Worm (Caenorhabditis elegans): ENCODE data around the gene cav-1.
"Not testable (repeated sequence)": the region's sequence is repeated elsewhere in the genome, so short reads cannot be mapped to it uniquely, and the experiment has no call there.

The cav-1 gene

DNA sequence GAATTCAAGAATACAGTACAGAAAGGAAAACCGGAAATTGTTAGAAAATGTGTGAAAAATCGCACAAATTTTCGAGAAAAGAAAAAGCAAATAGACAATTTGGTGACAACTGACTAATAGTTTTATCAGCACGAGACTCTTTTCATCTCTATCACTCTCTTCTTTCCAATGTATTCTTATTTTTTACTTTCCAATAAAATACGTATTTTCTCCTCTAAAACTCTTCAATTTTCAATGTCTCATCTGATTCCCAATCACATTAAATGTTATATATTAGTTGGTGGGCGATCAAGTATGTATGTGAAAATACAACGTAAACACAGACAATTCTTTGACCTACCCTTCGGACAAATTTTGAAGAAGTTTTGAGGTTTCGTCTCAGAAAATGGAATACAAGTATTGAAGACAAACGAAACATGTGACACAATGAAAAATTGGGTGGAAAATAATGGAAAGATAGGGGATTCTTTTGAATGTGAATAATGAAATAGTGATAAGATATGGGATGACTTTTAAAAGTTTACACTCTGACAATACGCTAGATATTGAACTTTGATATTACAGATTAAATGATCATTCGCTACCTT, 35.0 kb upstream of the cav-1 start, which contains the start of gene cka-1:
Gene cka-1 (minus strand): TSS at position 418 of the 587 bp plus-strand sequence.
- TF ChIP-seq nfya-1 (tag; optimal IDR thresholded peaks at IDR 0.05; ENCODE audit: insufficient read depth) = peak; percentile 13
- TF ChIP-seq elt-2 (tag; optimal IDR thresholded peaks at IDR 0.05) = peak; percentile 65
- TF ChIP-seq sea-2 (GFP tag; optimal IDR thresholded peaks at IDR 0.05) = no peak
- no peak for TF ChIP-seq nhr-76 (tag; optimal IDR thresholded peaks at IDR 0.05)
- TF ChIP-seq pqm-1 (tag; optimal IDR thresholded peaks at IDR 0.05) = peak; percentile 56
- TF ChIP-seq daf-12 (tag; optimal IDR thresholded peaks at IDR 0.05) = no peak

DNA sequence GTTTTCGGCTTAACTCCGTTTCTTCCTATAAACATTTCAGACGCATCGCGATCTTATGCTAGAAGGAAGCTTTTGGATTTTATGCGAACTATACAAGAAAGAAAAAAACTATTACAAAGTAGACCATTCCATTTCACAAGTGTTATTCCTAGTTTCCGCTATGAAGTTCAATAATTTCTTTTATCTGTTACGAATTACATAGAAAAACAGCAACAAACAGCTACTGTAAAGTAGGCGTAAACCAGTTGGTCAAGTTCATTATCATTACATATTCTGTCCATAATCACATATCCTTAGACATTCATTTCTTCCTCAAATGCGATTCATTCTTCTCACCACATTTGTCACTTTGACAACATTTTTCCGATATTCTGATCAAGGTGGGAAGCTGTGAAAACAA, 34.1 kb upstream of the cav-1 start, which contains the start of gene C28D4.10:
Gene C28D4.10 (plus strand): TSS at position 301 of the 400 bp plus-strand sequence.
- no peak for TF ChIP-seq nfya-1 (tag; optimal IDR thresholded peaks at IDR 0.05; ENCODE audit: insufficient read depth)
- TF ChIP-seq ama-1 (optimal IDR thresholded peaks at IDR 0.05) = no peak
- no peak for TF ChIP-seq ztf-4 (tag; optimal IDR thresholded peaks at IDR 0.05)
- no peak for TF ChIP-seq nhr-67 (tag; optimal IDR thresholded peaks at IDR 0.05)
- TF ChIP-seq fkh-10 (GFP tag; optimal IDR thresholded peaks at IDR 0.05) = no peak
- TF ChIP-seq skn-1 (tag; optimal IDR thresholded peaks at IDR 0.05) = no peak
- TF ChIP-seq ceh-16 (tag; optimal IDR thresholded peaks at IDR 0.05) = no peak
- no peak for TF ChIP-seq mml-1 (tag; optimal IDR thresholded peaks at IDR 0.05)
- TF ChIP-seq nhr-77 (tag; optimal IDR thresholded peaks at IDR 0.05) = no peak
- TF ChIP-seq egl-27 (tag; optimal IDR thresholded peaks at IDR 0.05) = no peak

DNA sequence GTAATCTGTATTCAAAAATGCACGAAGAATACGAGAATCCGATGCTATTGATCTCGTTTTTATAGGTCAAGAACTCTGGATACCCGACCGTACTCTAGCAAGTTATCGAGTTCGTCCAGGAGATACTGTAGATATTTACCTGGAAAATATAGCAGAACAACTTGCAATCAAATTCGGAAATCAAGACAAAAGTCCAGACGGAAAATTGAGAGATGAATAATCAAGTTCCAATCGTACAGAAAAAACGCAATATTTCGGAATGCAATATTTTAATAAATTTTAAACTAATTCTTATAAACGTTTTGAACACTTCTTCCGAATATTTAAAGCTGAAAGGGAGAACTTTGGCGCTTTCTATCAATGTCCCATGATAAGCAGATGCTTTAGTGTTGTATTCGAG, 33.3 kb upstream of the cav-1 start:
- TF ChIP-seq hmg-11 (tag; optimal IDR thresholded peaks at IDR 0.05) = no peak

DNA sequence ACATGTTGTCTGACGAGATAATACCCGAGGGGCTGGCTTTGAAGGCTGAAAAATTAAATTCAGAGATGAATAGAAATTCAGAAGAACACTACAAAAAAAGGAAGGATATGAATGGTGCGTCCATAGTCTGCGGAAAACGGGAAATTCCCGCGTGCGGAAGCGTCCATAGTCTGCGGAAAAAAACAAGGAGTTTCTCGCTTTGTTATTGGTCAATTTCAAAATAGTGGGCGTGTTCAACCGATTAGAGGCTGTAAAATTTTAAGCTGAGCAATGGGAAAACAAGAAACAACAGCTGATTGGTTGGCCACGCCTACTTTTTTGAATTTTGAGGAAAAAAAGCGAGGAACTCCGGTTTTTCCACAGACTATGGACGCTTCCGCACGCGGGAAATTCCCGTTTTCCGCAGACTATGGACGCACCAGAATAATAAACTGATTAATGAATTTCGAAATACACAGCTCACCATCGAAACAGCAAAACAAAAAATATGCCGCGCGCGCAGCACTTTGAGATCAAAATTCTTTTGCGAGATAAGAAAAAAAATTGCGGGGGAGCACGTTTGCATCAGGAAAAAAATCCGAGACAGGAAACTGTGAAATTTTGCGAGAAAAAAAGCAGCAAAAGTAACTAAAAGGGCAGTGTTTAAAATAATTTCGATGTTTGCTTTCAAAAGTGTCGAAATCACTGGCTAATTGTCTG, 31.3 kb upstream of the cav-1 start, which contains the start of gene gln-6:
Gene gln-6 (minus strand): TSS at position 51 of the 699 bp plus-strand sequence.
- not testable (repeated sequence) for TF ChIP-seq zag-1, ztf-11, jun-1 (tag; optimal IDR thresholded peaks at IDR 0.05)

DNA sequence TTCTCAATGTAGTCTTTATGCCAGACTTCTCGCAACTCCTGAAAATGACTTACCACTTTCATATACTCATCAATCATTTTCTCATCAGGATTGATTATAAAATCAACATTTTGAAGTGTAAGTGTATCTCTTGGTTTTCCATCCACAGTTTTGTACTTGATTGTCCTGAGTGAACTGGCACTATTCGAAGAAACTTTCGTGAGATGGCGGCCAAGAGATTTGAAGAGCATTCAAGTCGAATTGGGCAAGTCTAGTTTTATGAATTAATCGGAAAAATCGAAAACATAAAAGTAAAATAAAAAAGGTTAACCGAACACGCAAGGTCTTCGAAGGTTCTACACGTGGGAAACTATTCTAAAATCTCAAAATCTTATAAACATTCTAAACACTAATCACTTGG, 29.4 kb upstream of the cav-1 start, which contains the start of gene C28D4.7:
Gene C28D4.7 (minus strand): TSS at position 265 of the 400 bp plus-strand sequence.
- TF ChIP-seq aly-2 (tag; optimal IDR thresholded peaks at IDR 0.05) (no peak), fos-1 (tag; optimal IDR thresholded peaks at IDR 0.05) (no peak)

DNA sequence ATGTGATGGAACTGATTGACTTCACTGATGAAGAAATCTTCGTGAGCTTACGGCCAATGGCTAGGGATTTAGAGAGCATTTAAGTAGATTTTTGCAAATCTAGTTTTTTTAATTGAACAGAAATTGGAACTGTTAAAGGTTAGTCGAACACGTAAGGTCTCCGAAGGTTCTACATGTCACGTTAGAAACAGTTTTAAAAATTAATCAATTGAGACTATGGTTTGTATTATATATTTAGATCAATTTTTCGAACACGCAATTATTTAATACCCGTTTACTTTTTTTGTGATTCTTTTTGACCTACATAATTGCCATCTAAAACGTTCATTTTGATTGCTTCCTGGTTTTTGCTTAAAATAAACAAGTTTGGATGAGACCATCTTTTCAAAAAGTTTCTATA, 27.4 kb upstream of the cav-1 start, which contains the start of gene C28D4.4:
Gene C28D4.4 (minus strand): TSS at position 101 of the 400 bp plus-strand sequence.
- TF ChIP-seq ZK546.5 (tag; optimal IDR thresholded peaks at IDR 0.05) = no peak
- TF ChIP-seq sea-2 (GFP tag; optimal IDR thresholded peaks at IDR 0.05) = no peak
- TF ChIP-seq ztf-4 (tag; optimal IDR thresholded peaks at IDR 0.05) = no peak
- no peak for TF ChIP-seq zag-1 (tag; optimal IDR thresholded peaks at IDR 0.05)
- TF ChIP-seq elt-3 (tag; optimal IDR thresholded peaks at IDR 0.05) = no peak
- no peak for TF ChIP-seq lsy-12 (tag; optimal IDR thresholded peaks at IDR 0.05)

DNA sequence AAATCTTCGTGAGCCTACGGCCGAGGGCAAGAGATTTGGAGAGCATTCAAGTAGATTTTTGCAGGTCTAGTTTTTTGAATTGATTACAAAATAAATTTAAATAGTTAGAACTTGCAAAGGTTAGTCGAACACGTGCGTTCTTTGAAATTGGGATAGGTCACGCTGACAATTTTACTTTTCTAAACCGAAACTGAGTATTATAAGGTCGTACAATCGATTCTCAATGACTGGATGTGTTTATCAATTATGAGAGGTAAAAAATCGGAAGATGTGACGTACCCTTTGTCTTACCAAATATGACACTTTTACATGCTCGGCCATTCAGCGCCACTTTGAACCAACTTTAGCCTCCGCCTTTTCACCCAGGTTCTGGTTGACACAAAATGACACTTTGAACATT, 25.5 kb upstream of the cav-1 start, which contains the start of gene C28D4.5:
Gene C28D4.5 (minus strand): TSS at position 101 of the 400 bp plus-strand sequence.
- no peak for TF ChIP-seq nhr-28 (tag; optimal IDR thresholded peaks at IDR 0.05)
- no peak for TF ChIP-seq mml-1 (tag; optimal IDR thresholded peaks at IDR 0.05)
- TF ChIP-seq ceh-9 (tag; optimal IDR thresholded peaks at IDR 0.05) = no peak
- no peak for TF ChIP-seq ceh-28 (tag; optimal IDR thresholded peaks at IDR 0.05)
- no peak for TF ChIP-seq ama-1 (optimal IDR thresholded peaks at IDR 0.05)
- no peak for TF ChIP-seq nhr-12 (tag; optimal IDR thresholded peaks at IDR 0.05)
- no peak for TF ChIP-seq nhr-43 (tag; optimal IDR thresholded peaks at IDR 0.05; ENCODE audit: poor library complexity, severe bottlenecking)
- no peak for TF ChIP-seq unc-39 (tag; optimal IDR thresholded peaks at IDR 0.05)
- no peak for TF ChIP-seq fkh-10 (GFP tag; optimal IDR thresholded peaks at IDR 0.05)
- no peak for TF ChIP-seq fkh-2 (tag; optimal IDR thresholded peaks at IDR 0.05)
- no peak for TF ChIP-seq lin-15B (tag; optimal IDR thresholded peaks at IDR 0.05)
- TF ChIP-seq lin-39 (tag; optimal IDR thresholded peaks at IDR 0.05) = no peak
- no peak for TF ChIP-seq nhr-76 (tag; optimal IDR thresholded peaks at IDR 0.05)
- no peak for TF ChIP-seq unc-62 (GFP tag; optimal IDR thresholded peaks at IDR 0.05)

All from whole organism, L3 larva.